Fruit fly (Drosophila melanogaster) whole organism, embryonic: ENCODE measurements around the gene brat.

ENCODE experiments used
- Antp ChIP-seq: fragments of 200-800 bp; sonication (Bioruptor generic); optimal IDR thresholded peaks from 3 replicates; lab custom pipeline; 2016; ENCODE audit warnings: missing biosample characterization, missing genetic modification characterization
- Atf3 ChIP-seq: fragments of 200-800 bp; sonication (Bioruptor generic); optimal IDR thresholded peaks from 3 replicates; lab custom pipeline; 2016; ENCODE audit warnings: missing biosample characterization, missing genetic modification characterization
- BEAF-32 ChIP-seq: fragments of 200-800 bp; sonication (Bioruptor generic); optimal IDR thresholded peaks from 3 replicates; lab custom pipeline; 2017; ENCODE audit warnings: missing biosample characterization, missing genetic modification characterization, mild to moderate bottlenecking, moderate library complexity, missing genetic modification reagents
- Bteb2 ChIP-seq: fragments of 200-800 bp; sonication (Bioruptor generic); optimal IDR thresholded peaks from 2 replicates; lab custom pipeline; 2016; ENCODE audit warnings: missing biosample characterization, missing genetic modification characterization
- CG10543 ChIP-seq: fragments of 200-800 bp; sonication (Bioruptor generic); optimal IDR thresholded peaks from 3 replicates; lab custom pipeline; 2017; ENCODE audit warnings: missing biosample characterization, mild to moderate bottlenecking, missing genetic modification characterization, moderate library complexity
- CG10979 ChIP-seq: fragments of 200-800 bp; sonication (Bioruptor generic); optimal IDR thresholded peaks from 2 replicates; lab custom pipeline; 2018; ENCODE audit warnings: missing biosample characterization, mild to moderate bottlenecking, missing genetic modification characterization, moderate library complexity
- CG11504 ChIP-seq: fragments of 200-800 bp; sonication (Bioruptor generic); optimal IDR thresholded peaks from 3 replicates; lab custom pipeline; 2019; ENCODE audit warnings: missing biosample characterization, mild to moderate bottlenecking, missing genetic modification characterization, moderate library complexity
- CG11723 ChIP-seq: fragments of 200-800 bp; sonication (Bioruptor generic); optimal IDR thresholded peaks from 2 replicates; lab custom pipeline; 2017; ENCODE audit warnings: missing biosample characterization, mild to moderate bottlenecking, missing genetic modification characterization
- CG14667 ChIP-seq: fragments of 200-800 bp; sonication (Bioruptor generic); IDR thresholded peaks from 2 replicates; pipeline ENCODE4 v1.3.6; 2022; ENCODE audit warnings: missing biosample characterization, missing genetic modification characterization
- CG15514 ChIP-seq: fragments of 200-800 bp; sonication (Bioruptor generic); optimal IDR thresholded peaks from 3 replicates; lab custom pipeline; 2017; ENCODE audit warnings: missing biosample characterization, missing genetic modification characterization, mild to moderate bottlenecking, moderate library complexity, missing genetic modification reagents
- CG16813 ChIP-seq: fragments of 200-800 bp; sonication (Bioruptor generic); IDR thresholded peaks from 3 replicates; pipeline ENCODE4 v1.3.6; 2022; ENCODE audit warnings: missing biosample characterization, missing genetic modification characterization; ENCODE audit not compliant: partially characterized antibody
- CG17802 ChIP-seq: fragments of 200-800 bp; sonication (Bioruptor generic); optimal IDR thresholded peaks from 2 replicates; lab custom pipeline; 2018; ENCODE audit warnings: missing biosample characterization, mild to moderate bottlenecking, missing genetic modification characterization, moderate library complexity
- CG18262 ChIP-seq: fragments of 200-800 bp; optimal IDR thresholded peaks from 3 replicates; lab custom pipeline; 2019; ENCODE audit warnings: missing biosample characterization, mild to moderate bottlenecking, missing genetic modification characterization, moderate library complexity
- CG18599 ChIP-seq: fragments of 200-800 bp; sonication (Bioruptor generic); optimal IDR thresholded peaks from 3 replicates; lab custom pipeline; 2017; ENCODE audit warnings: missing biosample characterization, missing genetic modification characterization, mild to moderate bottlenecking, moderate library complexity, missing genetic modification reagents
- CG2199 ChIP-seq: fragments of 200-800 bp; sonication (Bioruptor generic); IDR thresholded peaks from 3 replicates; pipeline ENCODE4 v1.3.6; 2022; ENCODE audit warnings: missing biosample characterization, missing genetic modification characterization
- CG2678 ChIP-seq: fragments of 200-800 bp; sonication (Bioruptor generic); optimal IDR thresholded peaks from 3 replicates; lab custom pipeline; 2019; ENCODE audit warnings: missing biosample characterization, mild to moderate bottlenecking, missing genetic modification characterization, moderate library complexity
- CG2875 ChIP-seq: fragments of 200-800 bp; sonication (Bioruptor generic); optimal IDR thresholded peaks from 2 replicates; lab custom pipeline; 2017; ENCODE audit warnings: missing biosample characterization, mild to moderate bottlenecking, missing genetic modification characterization, missing genetic modification reagents
- CG30403 ChIP-seq: fragments of 200-800 bp; sonication (Bioruptor generic); optimal IDR thresholded peaks from 3 replicates; lab custom pipeline; 2016; ENCODE audit warnings: missing biosample characterization, missing genetic modification characterization
- CG3407 ChIP-seq: fragments of 200-800 bp; sonication (Bioruptor generic); optimal IDR thresholded peaks from 2 replicates; lab custom pipeline; 2018; ENCODE audit warnings: missing biosample characterization, mild to moderate bottlenecking, missing genetic modification characterization
- CG4404 ChIP-seq: fragments of 200-800 bp; sonication (Bioruptor generic); IDR thresholded peaks from 2 replicates; pipeline ENCODE4 v1.3.6; 2022; ENCODE audit warnings: missing biosample characterization, missing genetic modification characterization
- CG9817 ChIP-seq: fragments of 200-800 bp; sonication (Bioruptor generic); optimal IDR thresholded peaks from 2 replicates; lab custom pipeline; 2018; ENCODE audit warnings: missing biosample characterization, mild to moderate bottlenecking, missing genetic modification characterization, moderate library complexity
- Chrac-16 ChIP-seq: fragments of 200-800 bp; sonication (Bioruptor generic); optimal IDR thresholded peaks from 3 replicates; lab custom pipeline; 2016; ENCODE audit warnings: missing biosample characterization, missing genetic modification characterization
- Doc2 ChIP-seq: fragments of 200-800 bp; sonication (Bioruptor generic); IDR thresholded peaks from 2 replicates; pipeline ENCODE4 v1.3.6; 2022; ENCODE audit warnings: missing biosample characterization, missing genetic modification characterization
- Ets65A ChIP-seq: fragments of 200-800 bp; sonication (Bioruptor generic); peaks from one replicate; lab custom pipeline; 2016; ENCODE audit warnings: missing biosample characterization, missing genetic modification characterization
- HHEX ChIP-seq: fragments of 200-800 bp; sonication (Bioruptor generic); optimal IDR thresholded peaks from 3 replicates; lab custom pipeline; 2017; ENCODE audit warnings: missing biosample characterization, mild to moderate bottlenecking, missing genetic modification characterization, missing genetic modification reagents
- HLHmδ ChIP-seq: fragments of 200-800 bp; sonication (Bioruptor generic); optimal IDR thresholded peaks from 2 replicates; lab custom pipeline; 2018; ENCODE audit warnings: missing biosample characterization, mild to moderate bottlenecking, missing genetic modification characterization, moderate library complexity
- Hsf ChIP-seq: fragments of 200-800 bp; sonication (Bioruptor generic); optimal IDR thresholded peaks from 3 replicates; lab custom pipeline; 2016; ENCODE audit warnings: missing biosample characterization, missing genetic modification characterization
- NC2α ChIP-seq: fragments of 200-800 bp; sonication (Bioruptor generic); optimal IDR thresholded peaks from 2 replicates; lab custom pipeline; 2016; ENCODE audit warnings: missing biosample characterization, missing genetic modification characterization
- Opbp ChIP-seq: fragments of 200-800 bp; sonication (Bioruptor generic); IDR thresholded peaks from 3 replicates; pipeline ENCODE4 v1.3.6; 2022; ENCODE audit warnings: missing biosample characterization, missing genetic modification characterization; ENCODE audit not compliant: partially characterized antibody
- Pdp1 ChIP-seq, 2 experiments: fragments of 200-800 bp; sonication (Bioruptor generic); optimal IDR thresholded peaks; 3 replicates each; lab custom pipeline; 2016; ENCODE audit warnings: missing biosample characterization in 2 of 2, missing genetic modification characterization in 2 of 2, mild to moderate bottlenecking in 1 of 2, moderate library complexity in 1 of 2
- Rx ChIP-seq: fragments of 200-800 bp; sonication (Bioruptor generic); IDR thresholded peaks from 2 replicates; pipeline ENCODE4 v1.3.6; 2022; ENCODE audit warnings: missing biosample characterization, missing genetic modification characterization
- al ChIP-seq: fragments of 200-800 bp; sonication (Bioruptor generic); IDR thresholded peaks from 2 replicates; pipeline ENCODE4 v1.3.6; 2022; ENCODE audit warnings: missing biosample characterization, missing genetic modification characterization
- amos ChIP-seq: fragments of 200-800 bp; sonication (Bioruptor generic); IDR thresholded peaks from 2 replicates; pipeline ENCODE4 v1.3.6; 2022; ENCODE audit warnings: missing biosample characterization, missing genetic modification characterization; ENCODE audit not compliant: partially characterized antibody
- aop ChIP-seq: fragments of 200-800 bp; sonication (Bioruptor generic); IDR thresholded peaks from 2 replicates; pipeline ENCODE4 v1.3.6; 2022; ENCODE audit warnings: missing biosample characterization, missing genetic modification characterization
- bsh ChIP-seq, 2 experiments: fragments of 200-800 bp; sonication (Bioruptor generic); optimal IDR thresholded peaks; 2 replicates each; lab custom pipeline; 2017 to 2018; ENCODE audit warnings: mild to moderate bottlenecking in 2 of 2, missing biosample characterization in 2 of 2, missing genetic modification characterization in 2 of 2, moderate library complexity in 1 of 2
- btn ChIP-seq: fragments of 200-800 bp; sonication (Bioruptor generic); optimal IDR thresholded peaks from 2 replicates; lab custom pipeline; 2016; ENCODE audit warnings: missing biosample characterization, missing genetic modification characterization
- cas ChIP-seq: fragments of 200-800 bp; sonication (Bioruptor generic); IDR thresholded peaks from 2 replicates; pipeline ENCODE4 v1.3.6; 2022; ENCODE audit warnings: missing biosample characterization, missing genetic modification characterization
- ci ChIP-seq: fragments of 200-800 bp; sonication (Bioruptor generic); IDR thresholded peaks from 3 replicates; pipeline ENCODE4 v1.3.6; 2022; ENCODE audit warnings: missing biosample characterization, missing genetic modification characterization
- dmrt99B ChIP-seq: fragments of 200-800 bp; sonication (Bioruptor generic); optimal IDR thresholded peaks from 2 replicates; lab custom pipeline; 2018; ENCODE audit warnings: missing biosample characterization, mild to moderate bottlenecking, missing genetic modification characterization, moderate library complexity
- fu2 ChIP-seq: fragments of 200-800 bp; sonication (Bioruptor generic); optimal IDR thresholded peaks from 2 replicates; lab custom pipeline; 2016; ENCODE audit warnings: missing biosample characterization, missing genetic modification characterization
- gfzf ChIP-seq: fragments of 200-800 bp; sonication (Bioruptor generic); optimal IDR thresholded peaks from 2 replicates; lab custom pipeline; 2016; ENCODE audit warnings: missing biosample characterization, mild to moderate bottlenecking, missing genetic modification characterization, moderate library complexity
- jumu ChIP-seq: fragments of 200-800 bp; sonication (Bioruptor generic); optimal IDR thresholded peaks from 3 replicates; lab custom pipeline; 2016; ENCODE audit warnings: missing biosample characterization, missing genetic modification characterization
- p53 ChIP-seq: fragments of 200-800 bp; sonication (Bioruptor generic); optimal IDR thresholded peaks from 2 replicates; lab custom pipeline; 2016; ENCODE audit warnings: missing biosample characterization, missing genetic modification characterization
- pan ChIP-seq, 4 experiments: fragments of >200 bp in 3 of 4; fragments of 200-800 bp in 1 of 4; sonication (Bioruptor generic) in 1 of 4; optimal IDR thresholded peaks in 3 of 4; IDR thresholded peaks in 1 of 4; 2 replicates each; pipeline versions ENCODE4 v1.3.6 to Lab custom; 2017 to 2022; ENCODE audit warnings: missing biosample characterization in 2 of 4, missing genetic modification characterization in 2 of 4, mixed read lengths in 1 of 4
- pnt ChIP-seq: fragments of 200-800 bp; sonication (Bioruptor generic); optimal IDR thresholded peaks from 3 replicates; lab custom pipeline; 2016; ENCODE audit warnings: missing biosample characterization, missing genetic modification characterization
- row ChIP-seq: fragments of 200-800 bp; sonication (Bioruptor generic); IDR thresholded peaks from 3 replicates; pipeline ENCODE4 v1.3.6; 2022; ENCODE audit warnings: missing biosample characterization, missing genetic modification characterization
- sens ChIP-seq: fragments of 200-800 bp; sonication (Bioruptor generic); peaks from one replicate; lab custom pipeline; 2016; ENCODE audit warnings: missing biosample characterization, missing genetic modification characterization
- stc ChIP-seq: fragments of 200-800 bp; sonication (Bioruptor generic); IDR thresholded peaks from 2 replicates; pipeline ENCODE4 v1.3.6; 2022; ENCODE audit warnings: missing biosample characterization, missing genetic modification characterization
- tin ChIP-seq: fragments of 200-800 bp; sonication (Bioruptor generic); optimal IDR thresholded peaks from 3 replicates; lab custom pipeline; 2016; ENCODE audit warnings: missing biosample characterization, missing genetic modification characterization
- unpg ChIP-seq: fragments of 200-800 bp; sonication (Bioruptor generic); optimal IDR thresholded peaks from 3 replicates; lab custom pipeline; 2018; ENCODE audit warnings: missing biosample characterization, mild to moderate bottlenecking, missing genetic modification characterization, moderate library complexity

brat gene

DNA sequence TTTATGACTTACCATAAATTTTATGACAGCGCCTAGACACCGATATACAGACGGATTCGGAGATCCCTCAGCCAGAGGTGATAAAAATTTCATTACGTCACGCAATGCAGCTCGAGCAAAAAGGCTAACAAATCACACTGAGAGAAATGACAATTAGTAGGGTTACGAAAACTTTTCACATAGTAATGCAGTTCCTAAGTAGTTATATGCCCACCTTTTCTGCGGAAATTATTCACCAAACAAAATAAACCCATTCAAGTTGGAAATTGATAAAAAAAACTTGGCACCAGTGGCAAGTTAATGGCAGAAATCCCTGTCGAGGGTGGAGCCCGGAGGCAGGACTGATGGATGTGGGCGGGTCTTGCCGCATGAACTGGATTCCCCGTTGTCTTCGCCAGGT is 66.6 kb downstream of the brat start (continued):
- TF ChIP-seq CG18599 (GFP tag; lab: Kevin White, UChicago) (peak; percentile 49), CG2199 (no peak), cas (GFP tag; lab: Robert Waterston, UW) (no peak), Doc2 (GFP tag; lab: Robert Waterston, UW) (no peak), CG11504 (tag; lab: Kevin White, UChicago) (peak; percentile 31), stc (peak; percentile 28; the same call in 1 of the 2 replicates), Hsf (GFP tag; lab: Kevin White, UChicago) (peak; percentile 8), amos (GFP tag; lab: Robert Waterston, UW) (no peak), CG2875 (no peak), Opbp (GFP tag; lab: Robert Waterston, UW) (no peak), Pdp1 (GFP tag; optimal IDR thresholded peaks at IDR 0.05; lab: Kevin White, UChicago) (peak; percentile 38 to 39), CG15514 (GFP tag; lab: Kevin White, UChicago) (peak; percentile 3), CG30403 (GFP tag; lab: Kevin White, UChicago) (peak; percentile 5), Atf3 (GFP tag; lab: Kevin White, UChicago) (peak; percentile 10), pan (optimal IDR thresholded peaks at IDR 0.05; lab: Kevin White, UChicago) (no peak), pan (GFP tag; optimal IDR thresholded peaks at IDR 0.05 in 1 of 2, IDR thresholded peaks at IDR 0.05 in 1 of 2) (peak in 1 of 2 experiments; percentile 16), CG11723 (GFP tag; lab: Kevin White, UChicago) (no peak), al (GFP tag; lab: Robert Waterston, UW) (no peak), CG18262 (tag; lab: Kevin White, UChicago) (no peak), CG10979 (peak; percentile 27), NC2α (GFP tag; lab: Kevin White, UChicago) (no peak), btn (GFP tag; lab: Kevin White, UChicago) (peak; percentile 5), HHEX (GFP tag; lab: Kevin White, UChicago) (no peak), Rx (GFP tag; lab: Robert Waterston, UW) (0 out of 2 replicates have a peak, but pooled peaks have one; percentile 12), ci (GFP tag; lab: Robert Waterston, UW) (0 out of 3 replicates have a peak, but pooled peaks have one; percentile 19), fu2 (GFP tag; lab: Kevin White, UChicago) (no peak), Ets65A (peak; percentile 64), sens (GFP tag; lab: Kevin White, UChicago) (peak; percentile 83), CG10543 (GFP tag; lab: Kevin White, UChicago) (no peak), Antp (GFP tag; lab: Kevin White, UChicago) (peak; percentile 24), pnt (GFP tag; lab: Kevin White, UChicago) (peak; percentile 23), tin (GFP tag; lab: Kevin White, UChicago) (peak; percentile 41), CG17802 (tag; lab: Kevin White, UChicago) (no peak), Chrac-16 (peak; percentile 6), CG9817 (peak; percentile 1), unpg (GFP tag; lab: Kevin White, UChicago) (peak; percentile 15), CG4404 (GFP tag; lab: Robert Waterston, UW) (no peak), Bteb2 (no peak), aop (GFP tag; lab: Robert Waterston, UW) (no peak), CG16813 (GFP tag; lab: Robert Waterston, UW) (no peak), CG3407 (no peak), jumu (GFP tag; lab: Kevin White, UChicago) (peak; percentile 15), CG2678 (tag; lab: Kevin White, UChicago) (peak; percentile 34), BEAF-32 (GFP tag; lab: Kevin White, UChicago) (no peak), gfzf (no peak), HLHmδ (GFP tag; lab: Kevin White, UChicago) (no peak), CG14667 (GFP tag; lab: Robert Waterston, UW) (no peak), row (GFP tag; lab: Robert Waterston, UW) (peak; percentile 37; the same call in 1 of the 3 replicates), bsh (GFP tag; optimal IDR thresholded peaks at IDR 0.05; lab: Kevin White, UChicago) (peak in 1 of 2 experiments; percentile 21), p53 (GFP tag; lab: Kevin White, UChicago) (no peak), dmrt99B (tag; lab: Kevin White, UChicago) (peak; percentile 26)
